Fruit fly (Drosophila melanogaster) whole organism, wandering third instar larva: Measurements from ENCODE around the gene CG15533.
A peak's percentile ranks its signal among the peaks of the same experiment; 100 is the strongest.

ENCODE experiments used
- Abd-B ChIP-seq: fragments of >200 bp; optimal IDR thresholded peaks from 2 replicates; lab custom pipeline; 2017; ENCODE audit warnings: missing biosample characterization, missing genetic modification characterization
- CG32264 ChIP-seq: fragments of 200-800 bp; sonication (Bioruptor generic); optimal IDR thresholded peaks from 2 replicates; lab custom pipeline; 2016; ENCODE audit warnings: missing biosample characterization, missing genetic modification characterization
- CG9705 ChIP-seq: fragments of 200-800 bp; sonication (Bioruptor generic); optimal IDR thresholded peaks from 2 replicates; lab custom pipeline; 2018; ENCODE audit warnings: missing biosample characterization, mild to moderate bottlenecking, missing genetic modification characterization
- CrebA ChIP-seq: fragments of 200-800 bp; sonication (Bioruptor generic); optimal IDR thresholded peaks from 2 replicates; lab custom pipeline; 2016; ENCODE audit warnings: missing biosample characterization, mild to moderate bottlenecking, missing genetic modification characterization, borderline replicate concordance
- Dif ChIP-seq: fragments of 200-275, 200-300 bp; sonication (Bioruptor generic); optimal IDR thresholded peaks from 2 replicates; lab custom pipeline; 2018; ENCODE audit warnings: missing biosample characterization, missing genetic modification characterization; ENCODE audit not compliant: partially characterized antibody
- GATAd ChIP-seq: sonication (Bioruptor generic); optimal IDR thresholded peaks from 2 replicates; lab custom pipeline; 2016; ENCODE audit warnings: missing biosample characterization, missing genetic modification characterization
- HLH106 ChIP-seq: fragments of 200-800 bp; optimal IDR thresholded peaks from 3 replicates; lab custom pipeline; 2019; ENCODE audit warnings: missing biosample characterization, mild to moderate bottlenecking, missing genetic modification characterization, moderate library complexity
- Hnf4 ChIP-seq: fragments of 200-800 bp; sonication (Bioruptor generic); optimal IDR thresholded peaks from 2 replicates; lab custom pipeline; 2016; ENCODE audit warnings: missing biosample characterization, mild to moderate bottlenecking, missing genetic modification characterization
- Hr78 ChIP-seq: fragments of >200 bp; optimal IDR thresholded peaks from 2 replicates; lab custom pipeline; 2017; ENCODE audit warnings: missing biosample characterization, missing genetic modification characterization
- Jra ChIP-seq: sonication (Bioruptor generic); optimal IDR thresholded peaks from 2 replicates; lab custom pipeline; 2016; ENCODE audit warnings: missing biosample characterization, missing genetic modification characterization
- Mio ChIP-seq: sonication (Bioruptor generic); optimal IDR thresholded peaks from 2 replicates; lab custom pipeline; 2016; ENCODE audit warnings: missing biosample characterization, missing genetic modification characterization
- Myc ChIP-seq: fragments of >200 bp; optimal IDR thresholded peaks from 2 replicates; lab custom pipeline; 2017
- OdsH ChIP-seq: fragments of 200-800 bp; sonication (Bioruptor generic); optimal IDR thresholded peaks from 2 replicates; lab custom pipeline; 2016; ENCODE audit warnings: missing biosample characterization, mild to moderate bottlenecking, missing genetic modification characterization
- Rel ChIP-seq, 2 experiments: fragments of 200-800 bp; sonication (Bioruptor generic) in 1 of 2; optimal IDR thresholded peaks; 2 replicates in 1 of 2; 3 replicates in 1 of 2; lab custom pipeline; 2016 to 2019; ENCODE audit warnings: mild to moderate bottlenecking in 2 of 2, missing biosample characterization in 2 of 2, missing genetic modification characterization in 2 of 2, moderate library complexity in 1 of 2
- Sp1 ChIP-seq: fragments of 200-800 bp; sonication (Bioruptor generic); optimal IDR thresholded peaks from 3 replicates; lab custom pipeline; 2019; ENCODE audit warnings: missing biosample characterization, mild to moderate bottlenecking, missing genetic modification characterization, moderate library complexity
- Vsx2 ChIP-seq: fragments of 200-300, 225-300 bp; sonication (Bioruptor generic); optimal IDR thresholded peaks from 2 replicates; lab custom pipeline; 2018; ENCODE audit warnings: missing biosample characterization, missing genetic modification characterization; ENCODE audit not compliant: partially characterized antibody
- br ChIP-seq: fragments of 200-800 bp; sonication (Bioruptor generic); optimal IDR thresholded peaks from 2 replicates; lab custom pipeline; 2016; ENCODE audit warnings: missing biosample characterization, missing genetic modification characterization
- brk ChIP-seq: fragments of 200-800 bp; sonication (Bioruptor generic); optimal IDR thresholded peaks from 2 replicates; lab custom pipeline; 2016; ENCODE audit warnings: missing biosample characterization, mild to moderate bottlenecking, missing genetic modification characterization
- dl ChIP-seq, 2 experiments: fragments of 175-275, 200-275 bp in 1 of 2; fragments of 200-275 bp in 1 of 2; sonication (Bioruptor generic); optimal IDR thresholded peaks; lab custom pipeline; 2018; ENCODE audit warnings: mild to moderate bottlenecking in 2 of 2, missing biosample characterization in 2 of 2, missing genetic modification characterization in 2 of 2, moderate library complexity in 2 of 2; ENCODE audit not compliant: partially characterized antibody in 2 of 2, insufficient read depth in 1 of 2
- dmrt93B ChIP-seq: fragments of 200-800 bp; sonication (Bioruptor generic); optimal IDR thresholded peaks from 2 replicates; lab custom pipeline; 2018; ENCODE audit warnings: missing biosample characterization, mild to moderate bottlenecking, missing genetic modification characterization
- ey ChIP-seq: fragments of 200-800 bp; sonication (Bioruptor generic); optimal IDR thresholded peaks from 2 replicates; lab custom pipeline; 2016; ENCODE audit warnings: missing biosample characterization, missing genetic modification characterization
- foxo ChIP-seq, 2 experiments: fragments of 200-800 bp; sonication (Bioruptor generic); optimal IDR thresholded peaks; 2 replicates in 1 of 2; 3 replicates in 1 of 2; lab custom pipeline; 2016 to 2017; ENCODE audit warnings: missing biosample characterization in 2 of 2, missing genetic modification characterization in 2 of 2
- fru ChIP-seq: fragments of 200-800 bp; sonication (Bioruptor generic); optimal IDR thresholded peaks from 3 replicates; lab custom pipeline; 2016; ENCODE audit warnings: missing biosample characterization, mild to moderate bottlenecking, missing genetic modification characterization
- jim ChIP-seq: fragments of 175-275, 200-325 bp; sonication (Bioruptor generic); optimal IDR thresholded peaks from 2 replicates; lab custom pipeline; 2016; ENCODE audit warnings: missing biosample characterization, mild to moderate bottlenecking, missing genetic modification characterization
- lola ChIP-seq: fragments of >200 bp; optimal IDR thresholded peaks from 2 replicates; lab custom pipeline; 2017; ENCODE audit warnings: missing biosample characterization, missing genetic modification characterization
- pan ChIP-seq: fragments of >200 bp; optimal IDR thresholded peaks from 2 replicates; lab custom pipeline; 2017
- psq ChIP-seq: fragments of 200-800 bp; sonication (Bioruptor generic); optimal IDR thresholded peaks from 3 replicates; lab custom pipeline; 2017; ENCODE audit warnings: missing biosample characterization, mild to moderate bottlenecking, missing genetic modification characterization, moderate library complexity
- rgr ChIP-seq: fragments of 200-800 bp; sonication (Bioruptor generic); optimal IDR thresholded peaks from 3 replicates; lab custom pipeline; 2016; ENCODE audit warnings: missing biosample characterization, mild to moderate bottlenecking, missing genetic modification characterization
- sage ChIP-seq: fragments of 200-800 bp; sonication (Bioruptor generic); optimal IDR thresholded peaks from 2 replicates; lab custom pipeline; 2016; ENCODE audit warnings: missing biosample characterization, mild to moderate bottlenecking, missing genetic modification characterization
- tai ChIP-seq: sonication (Bioruptor generic); optimal IDR thresholded peaks from 2 replicates; lab custom pipeline; 2016; ENCODE audit warnings: missing biosample characterization, missing genetic modification characterization
- woc ChIP-seq: sonication (Bioruptor generic); optimal IDR thresholded peaks from 2 replicates; lab custom pipeline; 2016; ENCODE audit warnings: missing biosample characterization, mild to moderate bottlenecking, missing genetic modification characterization

Gene CG15533

dm6 chr3R:30428459-30428858 lies at the start of gene CG15533:
CG15533 (plus strand) TSS chr3R:30428820.
- no peak for TF ChIP-seq GATAd
- TF ChIP-seq br (GFP tag; lab: Kevin White, UChicago), result no peak
- TF ChIP-seq pan (lab: Kevin White, UChicago), result no peak
- TF ChIP-seq Sp1 (GFP tag; lab: Kevin White, UChicago), result no peak
- TF ChIP-seq woc (GFP tag; lab: Kevin White, UChicago), result no peak
- no peak for TF ChIP-seq jim (GFP tag; lab: Kevin White, UChicago)
- TF ChIP-seq psq (GFP tag; lab: Kevin White, UChicago), result no peak
- TF ChIP-seq rgr (GFP tag; lab: Kevin White, UChicago), result no peak
- TF ChIP-seq dmrt93B, result no peak
- TF ChIP-seq ey (GFP tag; lab: Kevin White, UChicago), result no peak
- no peak for TF ChIP-seq Hnf4 (GFP tag; lab: Kevin White, UChicago)
- no peak for TF ChIP-seq fru
- no peak for TF ChIP-seq Myc
- no peak for TF ChIP-seq lola (GFP tag; lab: Kevin White, UChicago)
- TF ChIP-seq CG32264 (GFP tag; lab: Kevin White, UChicago), result no peak
- no peak for TF ChIP-seq tai (GFP tag; lab: Kevin White, UChicago)
- TF ChIP-seq Abd-B (GFP tag; lab: Kevin White, UChicago), result no peak
- TF ChIP-seq brk (GFP tag; lab: Kevin White, UChicago), result no peak
- no peak for TF ChIP-seq CG9705 (GFP tag; lab: Kevin White, UChicago)
- no peak for TF ChIP-seq Hr78 (GFP tag; lab: Kevin White, UChicago)

- TF ChIP-seq Dif, result no peak
- no peak for TF ChIP-seq foxo (GFP tag; optimal IDR thresholded peaks at IDR 0.05; lab: Kevin White, UChicago)
- TF ChIP-seq Sp1 (GFP tag; lab: Kevin White, UChicago), result no peak
- no peak for TF ChIP-seq Vsx2 (GFP tag; lab: Kevin White, UChicago)
- no peak for TF ChIP-seq Jra
- TF ChIP-seq, all 38 proteins: peak for 0
These were observed 45.4 kb upstream of the CG15533 start for dm6 chr3R:30383181-30383580.

dm6 chr3R:30385531-30385930 lies 43.1 kb upstream of the CG15533 start:
- TF ChIP-seq GATAd (no peak), Myc (no peak), Rel (GFP tag; optimal IDR thresholded peaks at IDR 0.05; lab: Kevin White, UChicago) (no peak), Rel (tag; optimal IDR thresholded peaks at IDR 0.05; lab: Kevin White, UChicago) (peak; percentile 51)

- TF ChIP-seq Dif, result peak; percentile 98
- TF ChIP-seq fru, result peak; percentile 8
- peak; percentile 69 for TF ChIP-seq sage (GFP tag; lab: Kevin White, UChicago)
- no peak for TF ChIP-seq pan (lab: Kevin White, UChicago)
- TF ChIP-seq Abd-B (GFP tag; lab: Kevin White, UChicago), result no peak
- TF ChIP-seq dl (GFP tag; optimal IDR thresholded peaks at IDR 0.05; lab: Kevin White, UChicago; ENCODE audit: insufficient read depth in 1 of 2, partially characterized antibody in 2 of 2), result peak; percentile 93 to 98
- peak; percentile 8 for TF ChIP-seq Jra
- TF ChIP-seq rgr (GFP tag; lab: Kevin White, UChicago), result no peak
- no peak for TF ChIP-seq Mio (GFP tag; lab: Kevin White, UChicago)
- TF ChIP-seq CrebA (GFP tag; lab: Kevin White, UChicago), result peak; percentile 72
- TF ChIP-seq Vsx2 (GFP tag; lab: Kevin White, UChicago), result peak; percentile 98
- peak; percentile 49 for TF ChIP-seq Rel (GFP tag; optimal IDR thresholded peaks at IDR 0.05; lab: Kevin White, UChicago)
- TF ChIP-seq Rel (tag; optimal IDR thresholded peaks at IDR 0.05; lab: Kevin White, UChicago), result no peak
- TF ChIP-seq HLH106, result no peak
- peak; percentile 40 for TF ChIP-seq OdsH (GFP tag; lab: Kevin White, UChicago)
- TF ChIP-seq, all 38 proteins: peak for 9
These were observed 41.7 kb upstream of the CG15533 start for dm6 chr3R:30386759-30387437.
